Fruit fly (Drosophila melanogaster) Kc167 (cell line): ENCODE measurements around the gene CG15459.

Experiments
- Myc ChIP-seq: fragments of >200 bp; optimal IDR thresholded peaks from 2 replicates; lab custom pipeline; 2017; ENCODE audit warnings: missing external identifiers
- h ChIP-seq: fragments of >200 bp; optimal IDR thresholded peaks from 3 replicates; lab custom pipeline; 2018; ENCODE audit warnings: missing external identifiers
- insv ChIP-seq: fragments of >200 bp; optimal IDR thresholded peaks from 3 replicates; lab custom pipeline; 2018; ENCODE audit warnings: missing external identifiers
- psq ChIP-seq: fragments of >200 bp; optimal IDR thresholded peaks from 2 replicates; lab custom pipeline; 2017; ENCODE audit warnings: missing external identifiers

DNA sequence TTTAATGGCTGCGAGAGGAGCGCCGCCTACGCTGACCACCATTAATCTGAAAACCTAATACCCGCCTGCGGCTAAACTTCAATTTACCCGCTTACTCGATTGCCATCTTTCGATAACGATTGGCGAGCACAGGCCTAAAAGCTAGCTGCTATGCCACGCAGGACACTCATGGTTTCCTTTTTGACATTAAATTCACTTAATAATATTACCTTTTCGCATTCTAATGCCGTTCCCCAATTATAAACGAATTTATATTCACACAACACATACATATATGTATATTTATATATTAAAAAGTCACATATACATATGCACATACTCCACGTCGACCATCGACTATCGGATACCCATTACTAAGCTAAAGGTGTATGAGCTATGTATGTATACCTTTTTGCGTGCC lies 23.7 kb downstream of the CG15459 start:
- TF ChIP-seq psq (lab: Kevin White, UChicago) (no peak), h (lab: Kevin White, UChicago) (no peak), Myc (lab: Kevin White, UChicago) (no peak), insv (lab: Kevin White, UChicago) (no peak)
